Worm (Caenorhabditis elegans): ENCODE results near the gene Y50E8A.22.

ce11 chrV:14716114-14716513 is 32.8 kb downstream of the Y50E8A.22 start, which contains the start of gene fbxa-147:
- no peak for TF ChIP-seq Y22D7AL.16 (tag; optimal IDR thresholded peaks at IDR 0.05)
- TF ChIP-seq pros-1 (tag; optimal IDR thresholded peaks at IDR 0.05), result no peak
- no peak for TF ChIP-seq nhr-232 (tag; optimal IDR thresholded peaks at IDR 0.05)
- no peak for TF ChIP-seq hlh-8 (tag; optimal IDR thresholded peaks at IDR 0.05)
- no peak for TF ChIP-seq dmd-4 (tag; optimal IDR thresholded peaks at IDR 0.05; ENCODE audit: borderline replicate concordance)
- no peak for TF ChIP-seq ref-2 (tag; optimal IDR thresholded peaks at IDR 0.05)
- TF ChIP-seq elt-2 (tag; optimal IDR thresholded peaks at IDR 0.05), result no peak
- no peak for TF ChIP-seq ama-1 (optimal IDR thresholded peaks at IDR 0.05)
- no peak for TF ChIP-seq fkh-10 (GFP tag; optimal IDR thresholded peaks at IDR 0.05)
- no peak for TF ChIP-seq sox-4 (tag; optimal IDR thresholded peaks at IDR 0.05)

Data from whole organism, late embryonic.